Worm (Caenorhabditis elegans): ENCODE data around the gene sec-6.

DNA sequence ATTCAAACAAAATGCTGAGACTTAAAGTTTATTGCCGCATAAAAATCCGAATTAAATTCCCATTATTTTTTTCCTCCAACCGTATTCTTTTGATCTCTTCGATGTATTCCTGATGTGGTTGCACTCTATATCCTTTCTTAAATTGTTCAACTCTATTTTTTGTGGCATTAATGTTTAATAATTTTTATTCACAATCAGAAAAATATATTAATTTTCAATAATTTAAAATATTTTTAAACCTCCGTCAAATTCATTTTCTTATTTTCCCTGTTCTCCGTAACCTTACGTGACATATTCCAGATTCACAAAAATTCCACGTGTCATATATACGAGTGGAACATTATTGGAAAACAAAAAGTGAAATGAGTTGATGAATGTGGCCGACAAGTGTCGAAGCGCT lies 47.6 kb upstream of the sec-6 start, which contains the start of gene gcy-12:
- no peak for TF ChIP-seq dao-5 (tag; optimal IDR thresholded peaks at IDR 0.05)
- no peak for TF ChIP-seq him-1 (tag; optimal IDR thresholded peaks at IDR 0.05)
- no peak for TF ChIP-seq W03F9.2 (tag; optimal IDR thresholded peaks at IDR 0.05)
